Fruit fly (Drosophila melanogaster) S2 (cell line): ENCODE results near the gene otu.

Experiments
- CG8478 ChIP-seq: fragments of >200 bp; optimal IDR thresholded peaks from 2 replicates; lab custom pipeline; 2018
- CTCF ChIP-seq, 2 experiments: fragments of >200 bp; optimal IDR thresholded peaks; 2 replicates each; lab custom pipeline; 2018

dm6 chrX:8520517-8520916 lies 31.2 kb upstream of the otu start:
- TF ChIP-seq CG8478 (no peak), CTCF (optimal IDR thresholded peaks at IDR 0.05; lab: Kevin White, UChicago) (no peak)
